Worm (Caenorhabditis elegans) whole organism, L4 larva: Measurements from ENCODE around the gene pat-12.
A peak's percentile ranks its signal among the peaks of the same experiment; 100 is the strongest.

Experiments
- D1046.2 ChIP-seq: fragments of 200-800 bp; sonication (Bioruptor generic); IDR thresholded peaks from 2 replicates; pipeline ENCODE4 v1.3.6; 2022; ENCODE audit warnings: missing genetic modification characterization, missing compliant biosample characterization
- R02D3.7 ChIP-seq: fragments of 150-350 bp; sonication (generic microtip); optimal IDR thresholded peaks from 3 replicates; lab custom pipeline; 2014; ENCODE audit warnings: missing biosample characterization, missing genetic modification characterization
- Y5F2A.4 ChIP-seq: fragments of 200-800 bp; sonication (Bioruptor generic); optimal IDR thresholded peaks from 2 replicates; lab custom pipeline; 2018; ENCODE audit warnings: mild to moderate bottlenecking, missing genetic modification characterization, missing compliant biosample characterization
- Y75B8A.6 ChIP-seq: fragments of 200-800 bp; sonication (Bioruptor generic); IDR thresholded peaks from 2 replicates; pipeline ENCODE4 v1.3.6; 2022; ENCODE audit warnings: missing genetic modification reagents, missing genetic modification characterization, missing compliant biosample characterization
- ama-1 ChIP-seq: fragments of 150-350 bp; optimal IDR thresholded peaks from 2 replicates; lab custom pipeline; 2014; ENCODE audit warnings: inconsistent platforms, mixed read lengths
- arid-1 ChIP-seq: fragments of 200-800 bp; sonication (Bioruptor generic); conservative IDR thresholded peaks from 2 replicates; pipeline ENCODE4 v1.3.6; 2022; ENCODE audit warnings: missing genetic modification reagents, missing genetic modification characterization, missing compliant biosample characterization
- attf-4 ChIP-seq: sonication (generic microtip); optimal IDR thresholded peaks from 3 replicates; lab custom pipeline; 2017; ENCODE audit warnings: missing biosample characterization, missing genetic modification characterization
- ceh-20 ChIP-seq: fragments of 200-800 bp; sonication (Bioruptor generic); IDR thresholded peaks from 2 replicates; pipeline ENCODE4 v1.3.6; 2022; ENCODE audit warnings: missing genetic modification reagents, missing genetic modification characterization, missing compliant biosample characterization
- ceh-44 ChIP-seq: fragments of 200-800 bp; sonication (Bioruptor generic); IDR thresholded peaks from 2 replicates; pipeline ENCODE4 v1.3.6; 2022; ENCODE audit warnings: missing genetic modification reagents, missing genetic modification characterization, missing compliant biosample characterization
- ces-1 ChIP-seq: fragments of 150-350 bp; sonication (generic microtip); optimal IDR thresholded peaks from 4 replicates; lab custom pipeline; 2014; ENCODE audit warnings: missing biosample characterization, missing genetic modification reagents, missing genetic modification characterization
- cey-2 ChIP-seq: sonication (generic microtip); optimal IDR thresholded peaks from 3 replicates; lab custom pipeline; 2017; ENCODE audit warnings: missing genetic modification characterization, mild to moderate bottlenecking, missing compliant biosample characterization, antibody characterized with exemption, borderline replicate concordance; ENCODE audit not compliant: insufficient read depth
- daf-12 ChIP-seq: fragments of 150-350 bp; optimal IDR thresholded peaks from 2 replicates; lab custom pipeline; 2014; ENCODE audit warnings: missing biosample characterization, missing genetic modification reagents, missing genetic modification characterization
- daf-19 ChIP-seq: fragments of 200-800 bp; sonication (Bioruptor generic); conservative IDR thresholded peaks from 2 replicates; pipeline ENCODE4 v1.3.6; 2022; ENCODE audit warnings: missing genetic modification characterization, missing compliant biosample characterization
- daf-8 ChIP-seq: fragments of 200-800 bp; sonication (Bioruptor generic); IDR thresholded peaks from 2 replicates; pipeline ENCODE4 v1.3.6; 2022; ENCODE audit warnings: missing genetic modification characterization, missing compliant biosample characterization
- dmd-9 ChIP-seq: fragments of 200-800 bp; sonication (Bioruptor generic); IDR thresholded peaks from 2 replicates; pipeline ENCODE4 v1.3.6; 2022; ENCODE audit warnings: missing genetic modification reagents, missing genetic modification characterization, missing compliant biosample characterization
- dve-1 ChIP-seq: sonication (generic microtip); optimal IDR thresholded peaks from 2 replicates; lab custom pipeline; 2017; ENCODE audit warnings: antibody characterized with exemption, mild to moderate bottlenecking, missing genetic modification characterization, missing compliant biosample characterization; ENCODE audit not compliant: insufficient read depth
- egl-27 ChIP-seq: sonication (generic microtip); optimal IDR thresholded peaks from 3 replicates; lab custom pipeline; 2017; ENCODE audit warnings: missing biosample characterization, missing genetic modification reagents, missing genetic modification characterization
- egl-43 ChIP-seq: fragments of 200-800 bp; sonication (Bioruptor generic); IDR thresholded peaks from 2 replicates; pipeline ENCODE4 v1.3.6; 2022; ENCODE audit warnings: missing genetic modification reagents, missing genetic modification characterization, missing compliant biosample characterization
- fkh-10 ChIP-seq: fragments of 150-350 bp; optimal IDR thresholded peaks from 2 replicates; lab custom pipeline; 2014; ENCODE audit warnings: missing biosample characterization, missing genetic modification reagents, missing genetic modification characterization
- gei-8 ChIP-seq: fragments of 200-800 bp; sonication (Bioruptor generic); optimal IDR thresholded peaks from 2 replicates; lab custom pipeline; 2018; ENCODE audit warnings: mild to moderate bottlenecking, missing genetic modification characterization, missing compliant biosample characterization
- hif-1 ChIP-seq, 2 experiments: sonication (generic microtip); optimal IDR thresholded peaks; 2 replicates each; lab custom pipeline; 2016 to 2017; ENCODE audit warnings: missing compliant biosample characterization in 2 of 2, missing genetic modification characterization in 2 of 2, missing genetic modification reagents in 2 of 2, missing genotype in 2 of 2, mild to moderate bottlenecking in 1 of 2
- hlh-11 ChIP-seq: fragments of 200-800 bp; sonication (Bioruptor generic); optimal IDR thresholded peaks from 2 replicates; lab custom pipeline; 2018; ENCODE audit warnings: mild to moderate bottlenecking, missing genetic modification characterization, missing compliant biosample characterization
- lin-1 ChIP-seq: fragments of 200-800 bp; sonication (Bioruptor generic); IDR thresholded peaks from 2 replicates; pipeline ENCODE4 v1.3.6; 2022; ENCODE audit warnings: missing genetic modification reagents, missing genetic modification characterization, missing compliant biosample characterization
- lin-13 ChIP-seq: fragments of 150-350 bp; optimal IDR thresholded peaks from 2 replicates; lab custom pipeline; 2014; ENCODE audit warnings: missing biosample characterization, missing genetic modification reagents, missing genetic modification characterization
- lin-38 ChIP-seq: fragments of 200-800 bp; sonication (Bioruptor generic); IDR thresholded peaks from 2 replicates; pipeline ENCODE4 v1.3.6; 2022; ENCODE audit warnings: missing genetic modification reagents, missing genetic modification characterization, missing compliant biosample characterization
- lin-39 ChIP-seq: fragments of 150-350 bp; optimal IDR thresholded peaks from 2 replicates; lab custom pipeline; 2014; ENCODE audit warnings: missing biosample characterization, missing genetic modification reagents, missing genetic modification characterization
- lsy-2 ChIP-seq, 2 experiments: fragments of 150-350 bp in 1 of 2; sonication (generic microtip) in 1 of 2; optimal IDR thresholded peaks; 2 replicates each; lab custom pipeline; 2014 to 2017; ENCODE audit warnings: missing biosample characterization in 2 of 2, missing genetic modification characterization in 2 of 2
- madf-5 ChIP-seq, 2 experiments: fragments of 200-800 bp; sonication (Bioruptor generic); IDR thresholded peaks; 2 replicates each; pipeline ENCODE4 v1.3.6; 2022; ENCODE audit warnings: missing compliant biosample characterization in 2 of 2, missing genetic modification characterization in 2 of 2
- mdl-1 ChIP-seq, 2 experiments: fragments of 150-350 bp in 1 of 2; sonication (generic microtip) in 1 of 2; optimal IDR thresholded peaks; 2 replicates each; lab custom pipeline; 2014 to 2017; ENCODE audit warnings: missing biosample characterization in 2 of 2, missing genetic modification characterization in 2 of 2
- nhr-11 ChIP-seq: fragments of 150-350 bp; optimal IDR thresholded peaks from 2 replicates; lab custom pipeline; 2014; ENCODE audit warnings: missing biosample characterization, missing genetic modification characterization
- nhr-111 ChIP-seq: fragments of 200-800 bp; sonication (Bioruptor generic); optimal IDR thresholded peaks from 2 replicates; lab custom pipeline; 2018; ENCODE audit warnings: mild to moderate bottlenecking, missing genetic modification characterization, missing compliant biosample characterization
- nhr-25 ChIP-seq: sonication (generic microtip); optimal IDR thresholded peaks from 2 replicates; lab custom pipeline; 2017; ENCODE audit warnings: missing genetic modification characterization, mild to moderate bottlenecking, missing compliant biosample characterization, antibody characterized with exemption, moderate library complexity, borderline replicate concordance; ENCODE audit not compliant: insufficient read depth
- nhr-76 ChIP-seq: fragments of 150-350 bp; optimal IDR thresholded peaks from 2 replicates; lab custom pipeline; 2014; ENCODE audit warnings: missing biosample characterization, missing genetic modification characterization
- pqm-1 ChIP-seq: sonication (generic microtip); optimal IDR thresholded peaks from 2 replicates; lab custom pipeline; 2017; ENCODE audit warnings: missing biosample characterization, missing genetic modification characterization
- sdz-12 ChIP-seq: fragments of 200-800 bp; sonication (Bioruptor generic); optimal IDR thresholded peaks from 2 replicates; lab custom pipeline; 2018; ENCODE audit warnings: mild to moderate bottlenecking, missing genetic modification characterization, missing compliant biosample characterization
- spr-1 ChIP-seq: sonication (generic microtip); optimal IDR thresholded peaks from 2 replicates; lab custom pipeline; 2016; ENCODE audit warnings: mild to moderate bottlenecking, missing genetic modification characterization, missing compliant biosample characterization
- tag-97 ChIP-seq: fragments of 200-800 bp; sonication (Bioruptor generic); IDR thresholded peaks from 2 replicates; pipeline ENCODE4 v1.3.6; 2022; ENCODE audit warnings: missing genetic modification characterization, missing compliant biosample characterization
- tra-1 ChIP-seq: fragments of 200-800 bp; sonication (Bioruptor generic); IDR thresholded peaks from 2 replicates; pipeline ENCODE4 v1.3.6; 2022; ENCODE audit warnings: missing genetic modification reagents, missing genetic modification characterization, missing compliant biosample characterization
- unc-39 ChIP-seq: sonication (generic microtip); optimal IDR thresholded peaks from 2 replicates; lab custom pipeline; 2017; ENCODE audit warnings: missing biosample characterization, missing genetic modification characterization
- unc-62 ChIP-seq, 3 experiments: fragments of 150-350 bp in 1 of 3; sonication (generic microtip); optimal IDR thresholded peaks in 2 of 3; peaks in 1 of 3; 1 replicate in 1 of 3; 2 replicates in 2 of 3; lab custom pipeline; 2014 to 2017; ENCODE audit warnings: missing biosample characterization in 3 of 3, missing genetic modification characterization in 3 of 3, missing genetic modification reagents in 3 of 3, missing genotype in 1 of 3
- zfp-2 ChIP-seq: sonication (generic microtip); optimal IDR thresholded peaks from 2 replicates; lab custom pipeline; 2016; ENCODE audit warnings: mild to moderate bottlenecking, missing genetic modification characterization, missing compliant biosample characterization
- ztf-7 ChIP-seq: fragments of 150-350 bp; optimal IDR thresholded peaks from 2 replicates; lab custom pipeline; 2014; ENCODE audit warnings: missing biosample characterization, missing genetic modification characterization

The pat-12 gene

ce11 chrIII:764404-764803 lies 12.2 kb upstream of the pat-12 start (continued):
- no peak for TF ChIP-seq hlh-11
- no peak for TF ChIP-seq ces-1 (GFP tag; lab: Kevin White, UChicago)
- no peak for TF ChIP-seq D1046.2 (GFP tag; lab: Robert Waterston, UW)
- no peak for TF ChIP-seq nhr-25
- no peak for TF ChIP-seq lin-38 (GFP tag; lab: Robert Waterston, UW)
- TF ChIP-seq tra-1 (GFP tag; lab: Robert Waterston, UW) = no peak
- TF ChIP-seq dmd-9 (GFP tag; lab: Robert Waterston, UW) = no peak
- 0 out of 2 replicates have a peak, but pooled peaks have one; percentile 16 for TF ChIP-seq daf-19 (GFP tag; lab: Robert Waterston, UW)
- no peak for TF ChIP-seq Y5F2A.4
- no peak for TF ChIP-seq nhr-76 (tag; lab: Kevin White, UChicago)
- no peak for TF ChIP-seq pqm-1 (tag; lab: Kevin White, UChicago)
- TF ChIP-seq lsy-2 (tag; optimal IDR thresholded peaks at IDR 0.05; lab: Kevin White, UChicago) = peak in 1 of 2 experiments; percentile 52

ce11 chrIII:762508-762907 lies 10.3 kb upstream of the pat-12 start:
- TF ChIP-seq unc-39 (tag; lab: Kevin White, UChicago) (no peak), gei-8 (GFP tag; lab: Kevin White, UChicago) (no peak), ztf-7 (tag; lab: Kevin White, UChicago) (no peak), ceh-44 (no peak), nhr-111 (GFP tag; lab: Kevin White, UChicago) (no peak), ama-1 (no peak), R02D3.7 (tag; lab: Kevin White, UChicago) (no peak), daf-12 (tag; lab: Kevin White, UChicago) (no peak), Y75B8A.6 (GFP tag; lab: Robert Waterston, UW) (no peak), unc-62 (GFP tag; optimal IDR thresholded peaks at IDR 0.05 in 1 of 2; lab: Kevin White, UChicago) (no peak), unc-62 (tag; optimal IDR thresholded peaks at IDR 0.05; lab: Kevin White, UChicago) (no peak), lin-39 (no peak), cey-2 (no peak), fkh-10 (no peak), egl-27 (no peak), lsy-2 (tag; optimal IDR thresholded peaks at IDR 0.05; lab: Kevin White, UChicago) (no peak), daf-8 (GFP tag; lab: Robert Waterston, UW) (no peak), egl-43 (no peak), ceh-20 (GFP tag; lab: Robert Waterston, UW) (no peak), attf-4 (no peak)

ce11 chrIII:761476-761875 lies 9.2 kb upstream of the pat-12 start, which contains the start of gene nlp-52:
Gene nlp-52, plus strand, starts transcription at chrIII:761776.
- no peak for TF ChIP-seq arid-1 (GFP tag; lab: Robert Waterston, UW)
- no peak for TF ChIP-seq hif-1 (tag; optimal IDR thresholded peaks at IDR 0.05; lab: Kevin White, UChicago)
- TF ChIP-seq lin-13 (GFP tag; lab: Kevin White, UChicago) = no peak
- no peak for TF ChIP-seq mdl-1 (tag; optimal IDR thresholded peaks at IDR 0.05; lab: Kevin White, UChicago)
- no peak for TF ChIP-seq nhr-11 (tag; lab: Kevin White, UChicago)
- no peak for TF ChIP-seq madf-5 (GFP tag; IDR thresholded peaks at IDR 0.05; lab: Robert Waterston, UW)
- no peak for TF ChIP-seq Y5F2A.4
- no peak for TF ChIP-seq R02D3.7 (tag; lab: Kevin White, UChicago)
- no peak for TF ChIP-seq dmd-9 (GFP tag; lab: Robert Waterston, UW)
- TF ChIP-seq nhr-76 (tag; lab: Kevin White, UChicago) = no peak
- no peak for TF ChIP-seq lin-1 (GFP tag; lab: Robert Waterston, UW)
- no peak for TF ChIP-seq dve-1 (tag; lab: Kevin White, UChicago)
- TF ChIP-seq zfp-2 = no peak
- TF ChIP-seq sdz-12 = no peak
- TF ChIP-seq spr-1 = no peak
- no peak for TF ChIP-seq tag-97 (GFP tag; lab: Robert Waterston, UW)
